Fruit fly (Drosophila melanogaster): ENCODE data around the gene Chsy.

dm6 chrX:15609351-15609750 lies 16.0 kb upstream of the Chsy start:
- TF ChIP-seq fd85E (GFP tag; optimal IDR thresholded peaks at IDR 0.05) (no peak), CG11762 (GFP tag; optimal IDR thresholded peaks at IDR 0.05; ENCODE audit: insufficient read depth) (no peak), Lpt (GFP tag; optimal IDR thresholded peaks at IDR 0.05) (no peak), cyc (GFP tag; optimal IDR thresholded peaks at IDR 0.05) (no peak), net (GFP tag; optimal IDR thresholded peaks at IDR 0.05) (no peak)

All from whole organism, prepupa.